Worm (Caenorhabditis elegans) whole organism, L1 larva: ENCODE measurements around the gene prdx-2.

Source experiments
- C16A3.4 ChIP-seq: fragments of 150-350 bp; optimal IDR thresholded peaks from 2 replicates; lab custom pipeline; 2014; ENCODE audit warnings: missing biosample characterization, missing genetic modification characterization
- elt-3 ChIP-seq, 6 experiments: fragments of 150-350 bp in 1 of 6; sonication (generic microtip); optimal IDR thresholded peaks; 2 replicates each; lab custom pipeline; 2017 to 2018; ENCODE audit warnings: missing biosample characterization in 6 of 6, missing genetic modification characterization in 6 of 6, inconsistent platforms in 1 of 6
- fkh-10 ChIP-seq: sonication (generic microtip); optimal IDR thresholded peaks from 2 replicates; lab custom pipeline; 2017; ENCODE audit warnings: missing biosample characterization, missing genetic modification reagents, missing genetic modification characterization
- lsy-2 ChIP-seq, 2 experiments: fragments of 150-350 bp; optimal IDR thresholded peaks; 2 replicates each; lab custom pipeline; 2014; ENCODE audit warnings: missing biosample characterization in 2 of 2, missing genetic modification characterization in 2 of 2
- mep-1 ChIP-seq: fragments of 150-350 bp; optimal IDR thresholded peaks from 2 replicates; lab custom pipeline; 2014; ENCODE audit warnings: missing biosample characterization, missing genetic modification characterization
- nhr-76 ChIP-seq: sonication (generic microtip); optimal IDR thresholded peaks from 2 replicates; lab custom pipeline; 2017; ENCODE audit warnings: missing biosample characterization, missing genetic modification characterization
- nhr-90 ChIP-seq: sonication (generic microtip); optimal IDR thresholded peaks from 2 replicates; lab custom pipeline; 2016; ENCODE audit warnings: mild to moderate bottlenecking, missing genetic modification characterization, missing compliant biosample characterization; ENCODE audit not compliant: poor library complexity
- pag-3 ChIP-seq: sonication (generic microtip); optimal IDR thresholded peaks from 2 replicates; lab custom pipeline; 2017; ENCODE audit warnings: missing genetic modification characterization, mild to moderate bottlenecking, missing compliant biosample characterization, antibody characterized with exemption, borderline replicate concordance; ENCODE audit not compliant: insufficient read depth
- tbx-2 ChIP-seq: sonication (generic microtip); optimal IDR thresholded peaks from 2 replicates; lab custom pipeline; 2016; ENCODE audit warnings: missing genetic modification characterization, missing compliant biosample characterization
- unc-30 ChIP-seq: sonication (generic microtip); optimal IDR thresholded peaks from 2 replicates; lab custom pipeline; 2017; ENCODE audit warnings: missing biosample characterization, missing genetic modification characterization
- unc-62 ChIP-seq: fragments of 150-350 bp; optimal IDR thresholded peaks from 2 replicates; lab custom pipeline; 2014; ENCODE audit warnings: missing biosample characterization, missing genetic modification reagents, missing genetic modification characterization
- unc-98 ChIP-seq: fragments of 200-800 bp; sonication (Bioruptor generic); IDR thresholded peaks from 2 replicates; pipeline ENCODE4 v1.3.6; 2022; ENCODE audit warnings: missing genetic modification characterization, missing compliant biosample characterization

DNA sequence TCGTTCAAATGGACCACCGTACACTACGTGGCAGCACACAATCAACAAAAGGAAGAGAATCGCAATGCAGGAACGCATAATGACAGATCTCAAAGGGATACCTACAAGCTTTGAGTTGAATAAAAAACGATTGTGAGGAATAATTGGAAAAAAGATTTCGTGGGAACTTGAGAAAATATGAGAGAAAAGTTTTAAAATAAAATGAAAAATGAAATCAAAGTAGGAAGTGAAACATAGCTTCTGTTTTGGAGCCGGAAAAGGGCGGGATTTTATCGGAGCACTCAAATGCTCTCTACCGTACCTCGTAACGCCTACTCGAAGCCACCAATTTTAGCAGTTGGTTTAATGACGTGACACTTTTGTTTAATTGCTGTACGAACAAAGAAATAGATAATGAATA, 33.2 kb upstream of the prdx-2 start, which contains the start of gene F09E5.14:
- no peak for TF ChIP-seq elt-3 (tag; optimal IDR thresholded peaks at IDR 0.05; lab: Kevin White, UChicago)
- no peak for TF ChIP-seq nhr-90 (tag; lab: Kevin White, UChicago)
- TF ChIP-seq fkh-10 (GFP tag; lab: Kevin White, UChicago) = no peak
- no peak for TF ChIP-seq unc-30 (tag; lab: Kevin White, UChicago)
- no peak for TF ChIP-seq nhr-76
- no peak for TF ChIP-seq mep-1 (tag; lab: Kevin White, UChicago)
- no peak for TF ChIP-seq C16A3.4 (tag; lab: Kevin White, UChicago)
- TF ChIP-seq pag-3 (tag; lab: Kevin White, UChicago) = no peak
- TF ChIP-seq unc-98 = no peak
- TF ChIP-seq unc-62 (GFP tag; lab: Kevin White, UChicago) = no peak
- TF ChIP-seq tbx-2 = no peak
- no peak for TF ChIP-seq lsy-2 (tag; optimal IDR thresholded peaks at IDR 0.05; lab: Kevin White, UChicago)
